Worm (Caenorhabditis elegans): ENCODE results near the gene T13C5.2.

- TF ChIP-seq fos-1 (tag; optimal IDR thresholded peaks at IDR 0.05) (no peak), F26F4.8 (GFP tag; conservative IDR thresholded peaks at IDR 0.05) (no peak), unc-39 (tag; optimal IDR thresholded peaks at IDR 0.05) (no peak), nhr-237 (tag; optimal IDR thresholded peaks at IDR 0.05) (no peak), mxl-3 (GFP tag; optimal IDR thresholded peaks at IDR 0.05) (no peak), snpc-4 (tag; optimal IDR thresholded peaks at IDR 0.05) (no peak), jun-1 (tag; optimal IDR thresholded peaks at IDR 0.05) (no peak), ztf-11 (tag; optimal IDR thresholded peaks at IDR 0.05) (no peak), lin-29 (GFP tag; IDR thresholded peaks at IDR 0.05) (no peak), Y75B8A.6 (GFP tag; IDR thresholded peaks at IDR 0.05) (no peak)
Observed at ce11 chrX:6206305-6206704, 21.5 kb downstream of the T13C5.2 start, which contains the start of gene mtp-18.

Data from whole organism, L4 larva.